Worm (Caenorhabditis elegans) whole organism, L4 larva: Measurements from ENCODE around the gene bgal-1.

Source experiments
- F44E2.7 ChIP-seq: fragments of 200-800 bp; sonication (Bioruptor generic); IDR thresholded peaks from 2 replicates; pipeline ENCODE4 v2.1.2; 2022; ENCODE audit warnings: missing genetic modification characterization, missing compliant biosample characterization
- R02D3.7 ChIP-seq: fragments of 150-350 bp; sonication (generic microtip); optimal IDR thresholded peaks from 3 replicates; lab custom pipeline; 2014; ENCODE audit warnings: missing biosample characterization, missing genetic modification characterization
- T20F7.1 ChIP-seq: fragments of 200-800 bp; sonication (Bioruptor generic); optimal IDR thresholded peaks from 2 replicates; lab custom pipeline; 2018; ENCODE audit warnings: mild to moderate bottlenecking, missing genetic modification characterization, missing compliant biosample characterization
- T26A8.4 ChIP-seq: fragments of 200-800 bp; sonication (Bioruptor generic); IDR thresholded peaks from 2 replicates; pipeline ENCODE4 v1.3.6; 2022; ENCODE audit warnings: missing genetic modification characterization, missing compliant biosample characterization
- Y48G9A.11 ChIP-seq: fragments of 200-800 bp; sonication (Bioruptor generic); IDR thresholded peaks from 2 replicates; pipeline ENCODE4 v1.3.6; 2022; ENCODE audit warnings: missing genetic modification reagents, missing genetic modification characterization, missing compliant biosample characterization
- aha-1 ChIP-seq: fragments of 150-350 bp; peaks from one replicate; lab custom pipeline; 2014; ENCODE audit warnings: missing biosample characterization, missing genetic modification characterization
- aly-2 ChIP-seq: sonication (generic microtip); optimal IDR thresholded peaks from 2 replicates; lab custom pipeline; 2018; ENCODE audit warnings: missing biosample characterization, missing genetic modification characterization
- arid-1 ChIP-seq: fragments of 200-800 bp; sonication (Bioruptor generic); conservative IDR thresholded peaks from 2 replicates; pipeline ENCODE4 v1.3.6; 2022; ENCODE audit warnings: missing genetic modification reagents, missing genetic modification characterization, missing compliant biosample characterization
- attf-4 ChIP-seq: sonication (generic microtip); optimal IDR thresholded peaks from 3 replicates; lab custom pipeline; 2017; ENCODE audit warnings: missing biosample characterization, missing genetic modification characterization
- ceh-20 ChIP-seq: fragments of 200-800 bp; sonication (Bioruptor generic); IDR thresholded peaks from 2 replicates; pipeline ENCODE4 v1.3.6; 2022; ENCODE audit warnings: missing genetic modification reagents, missing genetic modification characterization, missing compliant biosample characterization
- ceh-32 ChIP-seq: sonication (generic microtip); optimal IDR thresholded peaks from 2 replicates; lab custom pipeline; 2016; ENCODE audit warnings: mild to moderate bottlenecking, missing genetic modification characterization, missing compliant biosample characterization; ENCODE audit not compliant: poor library complexity
- ceh-82 ChIP-seq: sonication (generic microtip); optimal IDR thresholded peaks from 2 replicates; lab custom pipeline; 2017; ENCODE audit warnings: missing biosample characterization, missing genetic modification characterization
- cey-2 ChIP-seq: sonication (generic microtip); optimal IDR thresholded peaks from 3 replicates; lab custom pipeline; 2017; ENCODE audit warnings: missing genetic modification characterization, mild to moderate bottlenecking, missing compliant biosample characterization, antibody characterized with exemption, borderline replicate concordance; ENCODE audit not compliant: insufficient read depth
- daf-19 ChIP-seq: fragments of 200-800 bp; sonication (Bioruptor generic); conservative IDR thresholded peaks from 2 replicates; pipeline ENCODE4 v1.3.6; 2022; ENCODE audit warnings: missing genetic modification characterization, missing compliant biosample characterization
- dpl-1 ChIP-seq: fragments of 150-350 bp; optimal IDR thresholded peaks from 2 replicates; lab custom pipeline; 2014; ENCODE audit warnings: missing biosample characterization, missing genetic modification reagents, missing genetic modification characterization
- dve-1 ChIP-seq: sonication (generic microtip); optimal IDR thresholded peaks from 2 replicates; lab custom pipeline; 2017; ENCODE audit warnings: antibody characterized with exemption, mild to moderate bottlenecking, missing genetic modification characterization, missing compliant biosample characterization; ENCODE audit not compliant: insufficient read depth
- gei-8 ChIP-seq: fragments of 200-800 bp; sonication (Bioruptor generic); optimal IDR thresholded peaks from 2 replicates; lab custom pipeline; 2018; ENCODE audit warnings: mild to moderate bottlenecking, missing genetic modification characterization, missing compliant biosample characterization
- hlh-11 ChIP-seq: fragments of 200-800 bp; sonication (Bioruptor generic); optimal IDR thresholded peaks from 2 replicates; lab custom pipeline; 2018; ENCODE audit warnings: mild to moderate bottlenecking, missing genetic modification characterization, missing compliant biosample characterization
- hmg-1.1 ChIP-seq: fragments of 200-800 bp; sonication (Bioruptor generic); IDR thresholded peaks from 2 replicates; pipeline ENCODE4 v1.3.6; 2022; ENCODE audit warnings: missing genetic modification reagents, missing genetic modification characterization, missing compliant biosample characterization
- jun-1 ChIP-seq: fragments of 150-350 bp; optimal IDR thresholded peaks from 2 replicates; lab custom pipeline; 2014; ENCODE audit warnings: missing biosample characterization, missing genetic modification reagents, missing genetic modification characterization
- lin-39 ChIP-seq: fragments of 150-350 bp; optimal IDR thresholded peaks from 2 replicates; lab custom pipeline; 2014; ENCODE audit warnings: missing biosample characterization, missing genetic modification reagents, missing genetic modification characterization
- madf-5 ChIP-seq, 2 experiments: fragments of 200-800 bp; sonication (Bioruptor generic); IDR thresholded peaks; 2 replicates each; pipeline ENCODE4 v1.3.6; 2022; ENCODE audit warnings: missing compliant biosample characterization in 2 of 2, missing genetic modification characterization in 2 of 2
- mes-2 ChIP-seq: sonication (generic microtip); optimal IDR thresholded peaks from 2 replicates; lab custom pipeline; 2016; ENCODE audit warnings: missing genotype, mild to moderate bottlenecking, missing genetic modification characterization, missing compliant biosample characterization; ENCODE audit not compliant: poor library complexity, severe bottlenecking
- mxl-3 ChIP-seq: fragments of 200-800 bp; sonication (Bioruptor generic); optimal IDR thresholded peaks from 2 replicates; lab custom pipeline; 2018; ENCODE audit warnings: mild to moderate bottlenecking, missing genetic modification characterization, missing compliant biosample characterization
- nhr-25 ChIP-seq: sonication (generic microtip); optimal IDR thresholded peaks from 2 replicates; lab custom pipeline; 2017; ENCODE audit warnings: missing genetic modification characterization, mild to moderate bottlenecking, missing compliant biosample characterization, antibody characterized with exemption, moderate library complexity, borderline replicate concordance; ENCODE audit not compliant: insufficient read depth
- nhr-48 ChIP-seq: sonication (generic microtip); optimal IDR thresholded peaks from 2 replicates; lab custom pipeline; 2016; ENCODE audit warnings: mild to moderate bottlenecking, missing genetic modification characterization, missing compliant biosample characterization
- nhr-6 ChIP-seq: fragments of 150-350 bp; optimal IDR thresholded peaks from 2 replicates; lab custom pipeline; 2014; ENCODE audit warnings: missing biosample characterization, missing genetic modification characterization
- rbr-2 ChIP-seq: sonication (generic microtip); optimal IDR thresholded peaks from 2 replicates; lab custom pipeline; 2016; ENCODE audit warnings: missing genotype, missing genetic modification characterization, missing compliant biosample characterization
- set-16 ChIP-seq: fragments of 200-800 bp; sonication (Bioruptor generic); IDR thresholded peaks from 2 replicates; pipeline ENCODE4 v1.3.6; 2022; ENCODE audit warnings: missing genetic modification reagents, missing genetic modification characterization, missing compliant biosample characterization
- tag-97 ChIP-seq: fragments of 200-800 bp; sonication (Bioruptor generic); IDR thresholded peaks from 2 replicates; pipeline ENCODE4 v1.3.6; 2022; ENCODE audit warnings: missing genetic modification characterization, missing compliant biosample characterization
- unc-130 ChIP-seq: sonication (generic microtip); optimal IDR thresholded peaks from 2 replicates; lab custom pipeline; 2016; ENCODE audit warnings: missing genetic modification reagents, missing genetic modification characterization, missing compliant biosample characterization
- unc-62 ChIP-seq, 3 experiments: fragments of 150-350 bp in 1 of 3; sonication (generic microtip); optimal IDR thresholded peaks in 2 of 3; peaks in 1 of 3; 1 replicate in 1 of 3; 2 replicates in 2 of 3; lab custom pipeline; 2014 to 2017; ENCODE audit warnings: missing biosample characterization in 3 of 3, missing genetic modification characterization in 3 of 3, missing genetic modification reagents in 3 of 3, missing genotype in 1 of 3
- zag-1 ChIP-seq: fragments of 150-350 bp; optimal IDR thresholded peaks from 2 replicates; lab custom pipeline; 2014; ENCODE audit warnings: missing biosample characterization, missing genetic modification characterization
- zfp-2 ChIP-seq: sonication (generic microtip); optimal IDR thresholded peaks from 2 replicates; lab custom pipeline; 2016; ENCODE audit warnings: mild to moderate bottlenecking, missing genetic modification characterization, missing compliant biosample characterization
- zip-2 ChIP-seq: fragments of 150-350 bp; optimal IDR thresholded peaks from 2 replicates; lab custom pipeline; 2014; ENCODE audit warnings: missing biosample characterization, missing genetic modification characterization
- ztf-11 ChIP-seq: fragments of 150-350 bp; optimal IDR thresholded peaks from 2 replicates; lab custom pipeline; 2014; ENCODE audit warnings: missing biosample characterization, missing genetic modification characterization
- ztf-7 ChIP-seq: fragments of 150-350 bp; optimal IDR thresholded peaks from 2 replicates; lab custom pipeline; 2014; ENCODE audit warnings: missing biosample characterization, missing genetic modification characterization

bgal-1 gene

DNA sequence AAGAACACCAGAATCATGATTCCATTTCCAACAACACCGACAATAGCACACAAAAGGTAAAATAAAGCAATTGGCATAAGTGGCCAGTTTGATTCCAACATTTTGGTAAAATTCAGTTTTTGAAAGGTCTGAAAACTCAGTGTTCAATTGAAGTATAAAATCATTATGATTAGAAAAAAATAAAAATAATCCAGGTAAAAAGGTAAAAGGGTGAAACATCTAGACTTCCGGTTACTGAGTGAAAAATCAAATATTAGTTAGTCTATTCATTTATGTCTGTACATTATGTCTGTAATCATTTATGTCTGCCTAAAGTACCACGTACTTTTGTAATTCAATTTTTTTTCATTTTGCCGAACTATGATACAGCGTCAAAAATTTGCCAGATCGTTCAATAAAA, 29.2 kb upstream of the bgal-1 start, which contains the start of gene srsx-31:
srsx-31 (minus strand) TSS at position 101 of the 400 bp plus-strand sequence.
- no peak for TF ChIP-seq nhr-25 (tag; lab: Kevin White, UChicago)
- no peak for TF ChIP-seq jun-1 (tag; lab: Kevin White, UChicago)
- no peak for TF ChIP-seq nhr-6 (tag; lab: Kevin White, UChicago)
- no peak for TF ChIP-seq arid-1 (GFP tag; lab: Robert Waterston, UW)
- no peak for TF ChIP-seq ceh-82 (tag; lab: Kevin White, UChicago)

- TF ChIP-seq aly-2 (tag; lab: Kevin White, UChicago) (no peak), attf-4 (tag; lab: Kevin White, UChicago) (no peak), cey-2 (no peak), dve-1 (no peak), ceh-20 (GFP tag; lab: Robert Waterston, UW) (no peak), hlh-11 (tag; lab: Kevin White, UChicago) (no peak), lin-39 (tag; lab: Kevin White, UChicago) (no peak), rbr-2 (tag; lab: Kevin White, UChicago) (no peak), tag-97 (no peak)
Measured at ce11 chrV:11252429-11252828, 26.6 kb upstream of the bgal-1 start, which contains the start of gene srsx-33. Gene srsx-33 (minus strand): TSS chrV:11252529.

DNA sequence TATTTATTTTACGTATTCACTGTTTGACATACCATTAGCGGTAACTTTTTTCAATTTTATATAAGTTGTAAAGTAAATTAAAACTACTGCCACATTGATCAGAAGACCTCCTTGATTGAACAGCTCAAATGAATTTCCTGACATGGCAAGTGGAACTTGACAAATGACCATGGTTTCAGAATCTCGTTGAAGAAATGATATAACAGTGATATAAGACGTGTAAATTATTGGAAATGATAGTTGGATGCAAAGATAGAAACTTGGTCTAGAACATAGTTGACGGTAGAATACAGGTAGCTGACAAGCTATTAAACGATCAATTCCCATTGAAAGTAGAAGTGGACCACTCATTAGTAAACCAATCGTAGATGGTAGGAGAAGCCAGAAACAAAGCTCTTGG, 26.0 kb upstream of the bgal-1 start:
- TF ChIP-seq dpl-1 (GFP tag; lab: Kevin White, UChicago) (no peak), madf-5 (GFP tag; IDR thresholded peaks at IDR 0.05; lab: Robert Waterston, UW) (no peak), unc-62 (GFP tag; optimal IDR thresholded peaks at IDR 0.05 in 1 of 2; lab: Kevin White, UChicago) (peak in 1 of 2 experiments; percentile 95), unc-62 (tag; optimal IDR thresholded peaks at IDR 0.05; lab: Kevin White, UChicago) (no peak), daf-19 (no peak)
- TF ChIP-seq, all 104 proteins: peak for 1

ce11 chrV:11250735-11251134, 24.9 kb upstream of the bgal-1 start, which contains the start of gene T19B10.12:
Gene T19B10.12 (plus strand): TSS chrV:11251035.
- TF ChIP-seq dve-1 (no peak), aha-1 (tag; lab: Kevin White, UChicago) (peak; percentile 27)
- TF ChIP-seq, all 104 proteins: peak for 1

DNA sequence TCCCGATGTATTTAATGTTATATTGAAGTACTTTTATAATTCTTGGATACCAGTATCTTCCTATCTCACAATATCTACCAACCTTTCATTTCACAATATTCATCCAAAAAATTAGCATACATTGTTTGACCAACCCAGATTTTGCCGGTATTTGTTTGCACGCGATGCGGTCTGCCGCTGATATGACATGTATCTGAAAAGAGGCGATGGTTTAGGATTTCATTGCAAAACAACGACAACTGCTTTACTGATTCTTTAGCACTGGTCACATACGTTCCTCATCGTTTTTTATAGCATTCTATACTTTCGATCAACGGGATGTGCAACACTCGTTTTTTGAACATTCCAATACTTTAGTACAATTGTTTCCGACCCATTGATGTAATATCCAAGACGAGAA, 22.0 kb upstream of the bgal-1 start, which contains the start of gene mam-4:
mam-4 (plus strand) TSS at position 301 of the 400 bp plus-strand sequence.
- TF ChIP-seq unc-62 (GFP tag; optimal IDR thresholded peaks at IDR 0.05 in 1 of 2; lab: Kevin White, UChicago): peak in 1 of 2 experiments; percentile 53
- no peak for TF ChIP-seq unc-62 (tag; optimal IDR thresholded peaks at IDR 0.05; lab: Kevin White, UChicago)
- TF ChIP-seq zag-1 (tag; lab: Kevin White, UChicago): no peak
- TF ChIP-seq, all 104 proteins: peak for 1

DNA sequence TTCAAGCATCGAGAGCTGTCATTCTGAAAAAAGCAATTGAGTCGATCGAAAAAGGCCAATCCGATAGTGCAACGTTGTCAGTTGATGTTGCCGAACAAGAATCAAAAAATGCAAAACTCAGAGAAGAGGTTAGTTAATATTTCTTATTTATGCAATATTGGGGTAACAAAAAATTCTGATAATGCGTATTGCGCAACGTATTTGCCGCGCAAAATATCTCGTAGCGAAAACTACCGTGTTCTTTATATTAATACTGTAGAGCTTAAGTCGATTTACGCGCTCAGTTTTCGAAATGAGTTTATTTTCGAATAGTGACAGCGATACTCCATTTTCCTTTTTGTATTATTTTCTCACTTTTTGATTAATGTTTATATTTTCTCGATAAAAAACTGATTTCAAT, 19.2 kb upstream of the bgal-1 start:
- TF ChIP-seq ztf-7: no peak
- peak in 1 of 2 experiments; percentile 93 for TF ChIP-seq unc-62 (GFP tag; optimal IDR thresholded peaks at IDR 0.05 in 1 of 2; lab: Kevin White, UChicago)
- TF ChIP-seq unc-62 (tag; optimal IDR thresholded peaks at IDR 0.05; lab: Kevin White, UChicago): no peak
- TF ChIP-seq, all 104 proteins: peak for 1

DNA sequence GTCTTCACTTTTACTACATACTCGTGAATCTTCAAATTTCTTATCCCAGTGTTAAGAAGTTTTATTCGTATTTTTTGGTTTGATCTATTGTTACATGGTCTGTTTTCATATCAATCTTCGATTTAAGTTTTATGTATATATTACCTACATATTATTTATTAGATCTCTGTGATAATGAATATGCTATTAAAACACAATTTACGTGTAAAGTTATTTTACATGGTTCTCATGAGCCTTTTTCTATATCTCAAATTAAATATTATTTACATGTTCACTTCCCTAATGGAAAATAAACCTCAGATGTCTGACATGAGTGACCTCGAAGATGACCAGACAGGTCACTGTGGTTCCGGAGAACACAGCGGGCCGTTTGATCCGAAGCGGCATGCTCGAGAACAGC, 18.7 kb upstream of the bgal-1 start, which contains the start of gene mxl-1:
mxl-1 (plus strand) TSS at position 301 of the 400 bp plus-strand sequence.
- TF ChIP-seq ztf-11: no peak
- no peak for TF ChIP-seq ceh-32 (tag; lab: Kevin White, UChicago)
- TF ChIP-seq F44E2.7 (GFP tag; lab: Robert Waterston, UW): no peak
- TF ChIP-seq mes-2 (tag; lab: Kevin White, UChicago): no peak
- no peak for TF ChIP-seq hmg-1.1
- no peak for TF ChIP-seq zip-2 (tag; lab: Kevin White, UChicago)
- TF ChIP-seq zfp-2 (tag; lab: Kevin White, UChicago): no peak
- no peak for TF ChIP-seq nhr-48 (tag; lab: Kevin White, UChicago)
- TF ChIP-seq gei-8 (GFP tag; lab: Kevin White, UChicago): no peak
- no peak for TF ChIP-seq set-16 (GFP tag; lab: Robert Waterston, UW)
- TF ChIP-seq unc-130 (GFP tag; lab: Kevin White, UChicago): no peak
- no peak for TF ChIP-seq nhr-6 (tag; lab: Kevin White, UChicago)
- TF ChIP-seq aly-2 (tag; lab: Kevin White, UChicago): no peak
- TF ChIP-seq T26A8.4 (GFP tag; lab: Robert Waterston, UW): no peak
- TF ChIP-seq R02D3.7 (tag; lab: Kevin White, UChicago): no peak
- TF ChIP-seq T20F7.1 (GFP tag; lab: Kevin White, UChicago): no peak
- TF ChIP-seq mxl-3 (GFP tag; lab: Kevin White, UChicago): no peak
- no peak for TF ChIP-seq Y48G9A.11 (GFP tag; lab: Robert Waterston, UW)
